Worm (Caenorhabditis elegans) whole organism, late embryonic: ENCODE measurements around the gene acp-4.

Source experiments
- C08G9.2 ChIP-seq: sonication (generic microtip); optimal IDR thresholded peaks from 2 replicates; lab custom pipeline; 2016; ENCODE audit warnings: mild to moderate bottlenecking, missing genetic modification characterization, moderate library complexity, missing compliant biosample characterization
- F13H6.1 ChIP-seq: sonication (generic microtip); optimal IDR thresholded peaks from 2 replicates; lab custom pipeline; 2016; ENCODE audit warnings: missing genetic modification characterization, missing compliant biosample characterization
- K09A11.1 ChIP-seq: sonication (generic microtip); optimal IDR thresholded peaks from 2 replicates; lab custom pipeline; 2017; ENCODE audit warnings: antibody characterized with exemption, mild to moderate bottlenecking, missing genetic modification characterization, missing compliant biosample characterization; ENCODE audit not compliant: insufficient read depth
- T23F11.4 ChIP-seq: fragments of 200-800 bp; sonication (Bioruptor generic); optimal IDR thresholded peaks from 2 replicates; lab custom pipeline; 2018; ENCODE audit warnings: mild to moderate bottlenecking, missing genetic modification characterization, missing compliant biosample characterization
- ahr-1 ChIP-seq: sonication (generic microtip); optimal IDR thresholded peaks from 2 replicates; lab custom pipeline; 2016; ENCODE audit warnings: missing genetic modification characterization, missing compliant biosample characterization
- ama-1 ChIP-seq: fragments of 150-350 bp; optimal IDR thresholded peaks from 2 replicates; lab custom pipeline; 2014
- ceh-18 ChIP-seq: sonication (generic microtip); optimal IDR thresholded peaks from 2 replicates; lab custom pipeline; 2016; ENCODE audit warnings: missing genetic modification characterization, missing compliant biosample characterization
- ceh-19 ChIP-seq: fragments of 200-800 bp; sonication (Bioruptor generic); optimal IDR thresholded peaks from 2 replicates; lab custom pipeline; 2018; ENCODE audit warnings: mild to moderate bottlenecking, missing genetic modification characterization, missing compliant biosample characterization
- ceh-2 ChIP-seq: sonication (generic microtip); optimal IDR thresholded peaks from 2 replicates; lab custom pipeline; 2016; ENCODE audit warnings: missing genotype, missing genetic modification characterization, missing compliant biosample characterization
- ceh-24 ChIP-seq: sonication (generic microtip); optimal IDR thresholded peaks from 2 replicates; lab custom pipeline; 2016; ENCODE audit warnings: mild to moderate bottlenecking, missing genetic modification characterization, missing compliant biosample characterization
- ceh-31 ChIP-seq: sonication (generic microtip); optimal IDR thresholded peaks from 2 replicates; lab custom pipeline; 2016; ENCODE audit warnings: missing genetic modification characterization, missing compliant biosample characterization
- ceh-48 ChIP-seq: sonication (generic microtip); optimal IDR thresholded peaks from 2 replicates; lab custom pipeline; 2016; ENCODE audit warnings: missing genetic modification characterization, inconsistent platforms, missing compliant biosample characterization
- ceh-6 ChIP-seq: fragments of 200-800 bp; sonication (Bioruptor generic); optimal IDR thresholded peaks from 2 replicates; lab custom pipeline; 2018; ENCODE audit warnings: mild to moderate bottlenecking, missing genetic modification characterization, missing compliant biosample characterization
- ceh-9 ChIP-seq: sonication (generic microtip); optimal IDR thresholded peaks from 2 replicates; lab custom pipeline; 2016; ENCODE audit warnings: mild to moderate bottlenecking, missing genetic modification characterization, inconsistent platforms, missing compliant biosample characterization
- che-1 ChIP-seq: sonication (generic microtip); optimal IDR thresholded peaks from 2 replicates; lab custom pipeline; 2016; ENCODE audit warnings: mild to moderate bottlenecking, missing genetic modification characterization, missing compliant biosample characterization
- elt-4 ChIP-seq: sonication (generic microtip); optimal IDR thresholded peaks from 2 replicates; lab custom pipeline; 2016; ENCODE audit warnings: missing genetic modification characterization, missing compliant biosample characterization
- ets-4 ChIP-seq: sonication (generic microtip); optimal IDR thresholded peaks from 2 replicates; lab custom pipeline; 2016; ENCODE audit warnings: missing genetic modification characterization, missing compliant biosample characterization
- fax-1 ChIP-seq: sonication (generic microtip); optimal IDR thresholded peaks from 2 replicates; lab custom pipeline; 2016; ENCODE audit warnings: missing genotype, missing genetic modification characterization, missing compliant biosample characterization
- fkh-10 ChIP-seq: fragments of 150-350 bp; optimal IDR thresholded peaks from 2 replicates; lab custom pipeline; 2014; ENCODE audit warnings: missing biosample characterization, missing genetic modification reagents, missing genetic modification characterization
- fkh-6 ChIP-seq: sonication (generic microtip); optimal IDR thresholded peaks from 2 replicates; lab custom pipeline; 2016; ENCODE audit warnings: missing genetic modification characterization, missing compliant biosample characterization
- gmeb-2 ChIP-seq: sonication (generic microtip); optimal IDR thresholded peaks from 2 replicates; lab custom pipeline; 2016; ENCODE audit warnings: missing genetic modification characterization, inconsistent platforms, missing compliant biosample characterization
- hlh-13 ChIP-seq: fragments of 200-800 bp; sonication (Bioruptor generic); optimal IDR thresholded peaks from 2 replicates; lab custom pipeline; 2018; ENCODE audit warnings: mild to moderate bottlenecking, missing genetic modification characterization, missing compliant biosample characterization
- hlh-15 ChIP-seq: sonication (generic microtip); optimal IDR thresholded peaks from 2 replicates; lab custom pipeline; 2016; ENCODE audit warnings: missing genetic modification characterization, missing compliant biosample characterization
- hlh-6 ChIP-seq: sonication (generic microtip); optimal IDR thresholded peaks from 2 replicates; lab custom pipeline; 2016; ENCODE audit warnings: missing genotype, missing genetic modification characterization, missing compliant biosample characterization
- hlh-8 ChIP-seq: sonication (generic microtip); optimal IDR thresholded peaks from 2 replicates; lab custom pipeline; 2016; ENCODE audit warnings: missing genotype, missing genetic modification characterization, missing compliant biosample characterization
- lin-11 ChIP-seq: fragments of 200-800 bp; sonication (Bioruptor generic); optimal IDR thresholded peaks from 2 replicates; lab custom pipeline; 2018; ENCODE audit warnings: mild to moderate bottlenecking, missing genetic modification characterization, missing compliant biosample characterization
- madf-2 ChIP-seq: sonication (generic microtip); optimal IDR thresholded peaks from 2 replicates; lab custom pipeline; 2017; ENCODE audit warnings: missing genetic modification characterization, missing compliant biosample characterization
- nfya-1 ChIP-seq: sonication (generic microtip); optimal IDR thresholded peaks from 2 replicates; lab custom pipeline; 2017; ENCODE audit warnings: missing genetic modification characterization, mild to moderate bottlenecking, missing compliant biosample characterization, antibody characterized with exemption, moderate library complexity
- odd-2 ChIP-seq: sonication (generic microtip); optimal IDR thresholded peaks from 2 replicates; lab custom pipeline; 2017; ENCODE audit warnings: antibody characterized with exemption, mild to moderate bottlenecking, missing genetic modification characterization, missing compliant biosample characterization
- pag-3 ChIP-seq: sonication (generic microtip); optimal IDR thresholded peaks from 2 replicates; lab custom pipeline; 2016; ENCODE audit warnings: missing compliant biosample characterization, missing genetic modification characterization, borderline replicate concordance
- pha-2 ChIP-seq: sonication (generic microtip); optimal IDR thresholded peaks from 2 replicates; lab custom pipeline; 2017; ENCODE audit warnings: mild to moderate bottlenecking, missing genetic modification characterization, missing compliant biosample characterization
- pha-4 ChIP-seq: fragments of 150-350 bp; optimal IDR thresholded peaks from 2 replicates; lab custom pipeline; 2018; ENCODE audit warnings: missing biosample characterization, missing genetic modification reagents, missing genetic modification characterization
- pqm-1 ChIP-seq: sonication (generic microtip); optimal IDR thresholded peaks from 2 replicates; lab custom pipeline; 2016; ENCODE audit warnings: missing genetic modification characterization, missing compliant biosample characterization
- pros-1 ChIP-seq: fragments of 150-350 bp; optimal IDR thresholded peaks from 2 replicates; lab custom pipeline; 2014; ENCODE audit warnings: missing biosample characterization, missing genetic modification reagents, missing genetic modification characterization
- rnt-1 ChIP-seq: sonication (generic microtip); optimal IDR thresholded peaks from 2 replicates; lab custom pipeline; 2016; ENCODE audit warnings: missing genetic modification characterization, missing compliant biosample characterization
- sox-4 ChIP-seq: sonication (generic microtip); optimal IDR thresholded peaks from 2 replicates; lab custom pipeline; 2017; ENCODE audit warnings: mild to moderate bottlenecking, missing genetic modification characterization, inconsistent platforms, missing compliant biosample characterization
- syd-9 ChIP-seq: sonication (generic microtip); optimal IDR thresholded peaks from 2 replicates; lab custom pipeline; 2016; ENCODE audit warnings: mild to moderate bottlenecking, missing genetic modification characterization, moderate library complexity, missing compliant biosample characterization
- tbx-2 ChIP-seq: sonication (generic microtip); optimal IDR thresholded peaks from 2 replicates; lab custom pipeline; 2016; ENCODE audit warnings: missing genetic modification characterization, missing compliant biosample characterization
- ttx-3 ChIP-seq: sonication (generic microtip); optimal IDR thresholded peaks from 2 replicates; lab custom pipeline; 2016; ENCODE audit warnings: missing genetic modification reagents, missing genetic modification characterization, missing compliant biosample characterization
- zip-5 ChIP-seq: sonication (generic microtip); optimal IDR thresholded peaks from 2 replicates; lab custom pipeline; 2016; ENCODE audit warnings: missing genetic modification characterization, missing compliant biosample characterization

Gene acp-4

ce11 chrII:8441519-8441918 is 6.6 kb upstream of the acp-4 start:
- no peak for TF ChIP-seq C08G9.2 (tag; lab: Kevin White, UChicago)
- TF ChIP-seq K09A11.1 (tag; lab: Kevin White, UChicago), result no peak
- TF ChIP-seq elt-4 (tag; lab: Kevin White, UChicago), result no peak
- no peak for TF ChIP-seq fkh-10 (GFP tag; lab: Kevin White, UChicago)
- TF ChIP-seq ceh-18 (tag; lab: Kevin White, UChicago), result no peak
- TF ChIP-seq ahr-1 (tag; lab: Kevin White, UChicago), result no peak
- no peak for TF ChIP-seq fax-1
- no peak for TF ChIP-seq ceh-24
- TF ChIP-seq hlh-13 (GFP tag; lab: Kevin White, UChicago), result no peak
- TF ChIP-seq ceh-9, result no peak
- no peak for TF ChIP-seq pros-1 (tag; lab: Kevin White, UChicago)
- no peak for TF ChIP-seq tbx-2 (tag; lab: Kevin White, UChicago)

- no peak for TF ChIP-seq elt-4 (tag; lab: Kevin White, UChicago)
- TF ChIP-seq pros-1 (tag; lab: Kevin White, UChicago), result no peak
- no peak for TF ChIP-seq ama-1
- no peak for TF ChIP-seq syd-9 (tag; lab: Kevin White, UChicago)
- TF ChIP-seq odd-2, result no peak
- no peak for TF ChIP-seq ceh-2 (tag; lab: Kevin White, UChicago)
- no peak for TF ChIP-seq ahr-1 (tag; lab: Kevin White, UChicago)
- TF ChIP-seq ceh-19 (GFP tag; lab: Kevin White, UChicago), result no peak
- TF ChIP-seq F13H6.1 (tag; lab: Kevin White, UChicago), result no peak
- TF ChIP-seq ceh-31 (tag; lab: Kevin White, UChicago), result no peak
- no peak for TF ChIP-seq pag-3 (tag; lab: Kevin White, UChicago)
- no peak for TF ChIP-seq hlh-6 (tag; lab: Kevin White, UChicago)
Measured at ce11 chrII:8440792-8441191, 5.9 kb upstream of the acp-4 start.

- TF ChIP-seq sox-4 (tag; lab: Kevin White, UChicago) (no peak), madf-2 (tag; lab: Kevin White, UChicago) (no peak), nfya-1 (tag; lab: Kevin White, UChicago) (no peak), zip-5 (tag; lab: Kevin White, UChicago) (no peak), pha-4 (no peak)
Measured at ce11 chrII:8440097-8440496, 5.2 kb upstream of the acp-4 start.

- TF ChIP-seq ets-4 (tag; lab: Kevin White, UChicago) (no peak), ceh-6 (GFP tag; lab: Kevin White, UChicago) (no peak), fkh-6 (tag; lab: Kevin White, UChicago) (no peak), madf-2 (tag; lab: Kevin White, UChicago) (no peak), ceh-2 (tag; lab: Kevin White, UChicago) (no peak), pqm-1 (tag; lab: Kevin White, UChicago) (no peak), ceh-24 (no peak), che-1 (no peak), pag-3 (tag; lab: Kevin White, UChicago) (no peak), ttx-3 (tag; lab: Kevin White, UChicago) (no peak), ceh-31 (tag; lab: Kevin White, UChicago) (no peak), rnt-1 (tag; lab: Kevin White, UChicago) (no peak)
Measured at ce11 chrII:8438791-8439287, 3.9 kb upstream of the acp-4 start, which contains the start of gene lips-10. TSS of gene lips-10 (plus strand) at chrII:8439168.

ce11 chrII:8437035-8437434 is 2.1 kb upstream of the acp-4 start, which contains the start of gene acp-3:
TSS of gene acp-3 (minus strand) at chrII:8437135.
- no peak for TF ChIP-seq pag-3 (tag; lab: Kevin White, UChicago)
- no peak for TF ChIP-seq T23F11.4 (GFP tag; lab: Kevin White, UChicago)
- no peak for TF ChIP-seq ceh-2 (tag; lab: Kevin White, UChicago)
- no peak for TF ChIP-seq hlh-6 (tag; lab: Kevin White, UChicago)
- no peak for TF ChIP-seq pqm-1 (tag; lab: Kevin White, UChicago)
- no peak for TF ChIP-seq pha-2 (tag; lab: Kevin White, UChicago)
- no peak for TF ChIP-seq ceh-31 (tag; lab: Kevin White, UChicago)
- TF ChIP-seq lin-11 (tag; lab: Kevin White, UChicago), result no peak
- no peak for TF ChIP-seq gmeb-2 (tag; lab: Kevin White, UChicago)
- no peak for TF ChIP-seq hlh-8 (tag; lab: Kevin White, UChicago)
- TF ChIP-seq C08G9.2 (tag; lab: Kevin White, UChicago), result no peak
- TF ChIP-seq nfya-1 (tag; lab: Kevin White, UChicago), result no peak
- no peak for TF ChIP-seq hlh-15 (tag; lab: Kevin White, UChicago)
- no peak for TF ChIP-seq ceh-48 (tag; lab: Kevin White, UChicago)
- TF ChIP-seq F13H6.1 (tag; lab: Kevin White, UChicago), result no peak
- TF ChIP-seq syd-9 (tag; lab: Kevin White, UChicago), result no peak
- no peak for TF ChIP-seq odd-2
- TF ChIP-seq, all 69 proteins: peak for 0
